Fruit fly (Drosophila melanogaster) whole organism, embryonic: Measurements from ENCODE around the gene Ufl1.

Experiments used
- CG10267 ChIP-seq: fragments of 200-800 bp; sonication (Bioruptor generic); optimal IDR thresholded peaks from 2 replicates; lab custom pipeline; 2018; ENCODE audit warnings: missing biosample characterization, mild to moderate bottlenecking, missing genetic modification characterization, moderate library complexity
- CG11723 ChIP-seq: fragments of 200-800 bp; sonication (Bioruptor generic); optimal IDR thresholded peaks from 2 replicates; lab custom pipeline; 2017; ENCODE audit warnings: missing biosample characterization, mild to moderate bottlenecking, missing genetic modification characterization
- CG13775 ChIP-seq: fragments of 200-800 bp; sonication (Bioruptor generic); optimal IDR thresholded peaks from 3 replicates; lab custom pipeline; 2017; ENCODE audit warnings: missing biosample characterization, mild to moderate bottlenecking, missing genetic modification characterization
- CG15514 ChIP-seq: fragments of 200-800 bp; sonication (Bioruptor generic); optimal IDR thresholded peaks from 3 replicates; lab custom pipeline; 2017; ENCODE audit warnings: missing biosample characterization, missing genetic modification characterization, mild to moderate bottlenecking, moderate library complexity, missing genetic modification reagents
- CG17802 ChIP-seq: fragments of 200-800 bp; sonication (Bioruptor generic); optimal IDR thresholded peaks from 2 replicates; lab custom pipeline; 2018; ENCODE audit warnings: missing biosample characterization, mild to moderate bottlenecking, missing genetic modification characterization, moderate library complexity
- CG17912 ChIP-seq: fragments of 200-800 bp; sonication (Bioruptor generic); optimal IDR thresholded peaks from 2 replicates; lab custom pipeline; 2018; ENCODE audit warnings: missing biosample characterization, mild to moderate bottlenecking, missing genetic modification characterization
- CG2116 ChIP-seq: fragments of 200-800 bp; sonication (Bioruptor generic); optimal IDR thresholded peaks from 3 replicates; lab custom pipeline; 2018; ENCODE audit warnings: missing biosample characterization, mild to moderate bottlenecking, missing genetic modification characterization
- CG2678 ChIP-seq: fragments of 200-800 bp; sonication (Bioruptor generic); optimal IDR thresholded peaks from 3 replicates; lab custom pipeline; 2019; ENCODE audit warnings: missing biosample characterization, mild to moderate bottlenecking, missing genetic modification characterization, moderate library complexity
- CG30020 ChIP-seq: fragments of 200-800 bp; optimal IDR thresholded peaks from 2 replicates; lab custom pipeline; 2019; ENCODE audit warnings: missing biosample characterization, mild to moderate bottlenecking, missing genetic modification characterization, moderate library complexity
- CG3995 ChIP-seq: fragments of 200-800 bp; sonication (Bioruptor generic); optimal IDR thresholded peaks from 3 replicates; lab custom pipeline; 2016; ENCODE audit warnings: missing biosample characterization, missing genetic modification characterization
- CG8290 ChIP-seq, 3 experiments: fragments of 200-800 bp; sonication (Bioruptor generic); optimal IDR thresholded peaks; 2 replicates each; lab custom pipeline; 2016 to 2019; ENCODE audit warnings: missing biosample characterization in 3 of 3, missing genetic modification characterization in 3 of 3, mild to moderate bottlenecking in 2 of 3, moderate library complexity in 1 of 3
- ERR ChIP-seq: fragments of 200-800 bp; sonication (Bioruptor generic); optimal IDR thresholded peaks from 2 replicates; lab custom pipeline; 2016; ENCODE audit warnings: missing biosample characterization, missing genetic modification characterization
- Eip74EF ChIP-seq, 2 experiments: fragments of 200-800 bp in 1 of 2; fragments of >200 bp in 1 of 2; sonication (Bioruptor generic) in 1 of 2; optimal IDR thresholded peaks; 2 replicates each; lab custom pipeline; 2017 to 2019; ENCODE audit warnings: missing biosample characterization in 2 of 2, missing genetic modification characterization in 2 of 2, mild to moderate bottlenecking in 1 of 2, moderate library complexity in 1 of 2
- Ets97D ChIP-seq: fragments of 200-800 bp; sonication (Bioruptor generic); optimal IDR thresholded peaks from 3 replicates; lab custom pipeline; 2016; ENCODE audit warnings: missing biosample characterization, missing genetic modification characterization
- Fer2 ChIP-seq: fragments of 200-800 bp; sonication (Bioruptor generic); optimal IDR thresholded peaks from 2 replicates; lab custom pipeline; 2018; ENCODE audit warnings: missing biosample characterization, mild to moderate bottlenecking, missing genetic modification characterization, moderate library complexity
- HLH4C ChIP-seq: fragments of 200-800 bp; sonication (Bioruptor generic); IDR thresholded peaks from 3 replicates; pipeline ENCODE4 v1.3.6; 2022; ENCODE audit warnings: missing biosample characterization, missing genetic modification characterization; ENCODE audit not compliant: partially characterized antibody
- Med ChIP-seq: fragments of 200-800 bp; sonication (Bioruptor generic); peaks from one replicate; lab custom pipeline; 2016; ENCODE audit warnings: missing biosample characterization, missing genetic modification characterization, mild to moderate bottlenecking, inconsistent platforms, moderate library complexity
- Mrtf ChIP-seq: fragments of 200-800 bp; sonication (Bioruptor generic); IDR thresholded peaks from 3 replicates; pipeline ENCODE4 v1.3.6; 2022; ENCODE audit warnings: missing biosample characterization, missing genetic modification characterization
- NC2α ChIP-seq: fragments of 200-800 bp; sonication (Bioruptor generic); optimal IDR thresholded peaks from 2 replicates; lab custom pipeline; 2016; ENCODE audit warnings: missing biosample characterization, missing genetic modification characterization
- NFAT ChIP-seq: fragments of 200-800 bp; sonication (Bioruptor generic); IDR thresholded peaks from 2 replicates; pipeline ENCODE4 v1.3.6; 2022; ENCODE audit warnings: missing biosample characterization, missing genetic modification characterization
- Opbp ChIP-seq: fragments of 200-800 bp; sonication (Bioruptor generic); IDR thresholded peaks from 3 replicates; pipeline ENCODE4 v1.3.6; 2022; ENCODE audit warnings: missing biosample characterization, missing genetic modification characterization; ENCODE audit not compliant: partially characterized antibody
- Sin3A ChIP-seq: fragments of >200 bp; optimal IDR thresholded peaks from 2 replicates; lab custom pipeline; 2018
- Sry-β ChIP-seq: fragments of 200-800 bp; sonication (Bioruptor generic); optimal IDR thresholded peaks from 2 replicates; lab custom pipeline; 2018; ENCODE audit warnings: missing biosample characterization, mild to moderate bottlenecking, missing genetic modification characterization, moderate library complexity
- Trl ChIP-seq, 3 experiments: fragments of >200 bp in 2 of 3; fragments of 200-800 bp in 1 of 3; sonication (Bioruptor generic) in 1 of 3; optimal IDR thresholded peaks; 2 replicates in 1 of 3; 3 replicates in 2 of 3; lab custom pipeline; 2016 to 2017; ENCODE audit warnings: missing biosample characterization in 1 of 3, missing genetic modification characterization in 1 of 3
- YL-1 ChIP-seq: fragments of 200-800 bp; sonication (Bioruptor generic); optimal IDR thresholded peaks from 3 replicates; lab custom pipeline; 2017; ENCODE audit warnings: missing biosample characterization, mild to moderate bottlenecking, missing genetic modification characterization
- bsh ChIP-seq, 2 experiments: fragments of 200-800 bp; sonication (Bioruptor generic); optimal IDR thresholded peaks; 2 replicates each; lab custom pipeline; 2017 to 2018; ENCODE audit warnings: mild to moderate bottlenecking in 2 of 2, missing biosample characterization in 2 of 2, missing genetic modification characterization in 2 of 2, moderate library complexity in 1 of 2
- da ChIP-seq: fragments of 200-800 bp; sonication (Bioruptor generic); optimal IDR thresholded peaks from 2 replicates; lab custom pipeline; 2016; ENCODE audit warnings: missing biosample characterization, missing genetic modification characterization
- dimm ChIP-seq: fragments of 200-800 bp; sonication (Bioruptor generic); IDR thresholded peaks from 2 replicates; pipeline ENCODE4 v1.3.6; 2022; ENCODE audit warnings: missing biosample characterization, missing genetic modification characterization
- dm ChIP-seq: fragments of 200-800 bp; sonication (Bioruptor generic); optimal IDR thresholded peaks from 3 replicates; lab custom pipeline; 2016; ENCODE audit warnings: missing biosample characterization, missing genetic modification characterization
- grau ChIP-seq: fragments of 200-800 bp; optimal IDR thresholded peaks from 3 replicates; lab custom pipeline; 2019; ENCODE audit warnings: missing biosample characterization, mild to moderate bottlenecking, missing genetic modification characterization, moderate library complexity
- gro ChIP-seq: fragments of 200-800 bp; sonication (Bioruptor generic); optimal IDR thresholded peaks from 2 replicates; lab custom pipeline; 2016; ENCODE audit warnings: missing biosample characterization, missing genetic modification characterization
- jigr1 ChIP-seq: fragments of 200-800 bp; sonication (Bioruptor generic); IDR thresholded peaks from 3 replicates; pipeline ENCODE4 v1.3.6; 2022; ENCODE audit warnings: missing biosample characterization, missing genetic modification characterization
- lov ChIP-seq, 2 experiments: fragments of 200-800 bp in 1 of 2; fragments of >200 bp in 1 of 2; sonication (Bioruptor generic) in 1 of 2; IDR thresholded peaks in 1 of 2; optimal IDR thresholded peaks in 1 of 2; 2 replicates in 1 of 2; 3 replicates in 1 of 2; pipeline versions ENCODE4 v1.3.6 to Lab custom; 2017 to 2022; ENCODE audit warnings: missing biosample characterization in 1 of 2, missing genetic modification characterization in 1 of 2
- nerfin-2 ChIP-seq: fragments of 200-800 bp; sonication (Bioruptor generic); IDR thresholded peaks from 2 replicates; pipeline ENCODE4 v1.3.6; 2022; ENCODE audit warnings: missing biosample characterization, missing genetic modification characterization; ENCODE audit not compliant: partially characterized antibody
- peb ChIP-seq: fragments of 200-800 bp; sonication (Bioruptor generic); IDR thresholded peaks from 2 replicates; pipeline ENCODE4 v1.3.6; 2022; ENCODE audit warnings: missing biosample characterization, missing genetic modification characterization
- pfk ChIP-seq: fragments of 200-800 bp; sonication (Bioruptor generic); optimal IDR thresholded peaks from 2 replicates; lab custom pipeline; 2018; ENCODE audit warnings: missing biosample characterization, mild to moderate bottlenecking, missing genetic modification characterization, moderate library complexity
- psq ChIP-seq: fragments of 200-800 bp; sonication (Bioruptor generic); optimal IDR thresholded peaks from 2 replicates; lab custom pipeline; 2017; ENCODE audit warnings: missing biosample characterization, missing genetic modification characterization
- pum ChIP-seq: fragments of 200-800 bp; sonication (Bioruptor generic); optimal IDR thresholded peaks from 2 replicates; lab custom pipeline; 2016; ENCODE audit warnings: missing biosample characterization, missing genetic modification characterization
- pzg ChIP-seq: fragments of 200-800 bp; sonication (Bioruptor generic); optimal IDR thresholded peaks from 3 replicates; lab custom pipeline; 2018; ENCODE audit warnings: missing biosample characterization, mild to moderate bottlenecking, missing genetic modification characterization, moderate library complexity
- row ChIP-seq: fragments of 200-800 bp; sonication (Bioruptor generic); IDR thresholded peaks from 3 replicates; pipeline ENCODE4 v1.3.6; 2022; ENCODE audit warnings: missing biosample characterization, missing genetic modification characterization
- scrt ChIP-seq: fragments of 200-800 bp; sonication (Bioruptor generic); optimal IDR thresholded peaks from 2 replicates; lab custom pipeline; 2018; ENCODE audit warnings: missing biosample characterization, mild to moderate bottlenecking, missing genetic modification characterization, moderate library complexity
- sd ChIP-seq: fragments of 200-800 bp; sonication (Bioruptor generic); optimal IDR thresholded peaks from 3 replicates; lab custom pipeline; 2018; ENCODE audit warnings: missing biosample characterization, mild to moderate bottlenecking, missing genetic modification characterization, moderate library complexity
- sisA ChIP-seq: fragments of 200-800 bp; sonication (Bioruptor generic); IDR thresholded peaks from 2 replicates; pipeline ENCODE4 v1.3.6; 2022; ENCODE audit warnings: missing biosample characterization, missing genetic modification characterization
- ssp ChIP-seq: fragments of 200-800 bp; sonication (Bioruptor generic); IDR thresholded peaks from 2 replicates; pipeline ENCODE4 v1.3.6; 2022; ENCODE audit warnings: missing biosample characterization, missing genetic modification characterization
- sug ChIP-seq: fragments of 200-800 bp; optimal IDR thresholded peaks from 2 replicates; lab custom pipeline; 2019; ENCODE audit warnings: missing biosample characterization, mild to moderate bottlenecking, missing genetic modification characterization, moderate library complexity
- trh ChIP-seq: fragments of 200-800 bp; sonication (Bioruptor generic); optimal IDR thresholded peaks from 2 replicates; lab custom pipeline; 2016; ENCODE audit warnings: missing biosample characterization, missing genetic modification characterization
- zen ChIP-seq: fragments of 200-800 bp; sonication (Bioruptor generic); optimal IDR thresholded peaks from 3 replicates; lab custom pipeline; 2018; ENCODE audit warnings: missing biosample characterization, mild to moderate bottlenecking, missing genetic modification characterization, moderate library complexity

The Ufl1 gene

DNA sequence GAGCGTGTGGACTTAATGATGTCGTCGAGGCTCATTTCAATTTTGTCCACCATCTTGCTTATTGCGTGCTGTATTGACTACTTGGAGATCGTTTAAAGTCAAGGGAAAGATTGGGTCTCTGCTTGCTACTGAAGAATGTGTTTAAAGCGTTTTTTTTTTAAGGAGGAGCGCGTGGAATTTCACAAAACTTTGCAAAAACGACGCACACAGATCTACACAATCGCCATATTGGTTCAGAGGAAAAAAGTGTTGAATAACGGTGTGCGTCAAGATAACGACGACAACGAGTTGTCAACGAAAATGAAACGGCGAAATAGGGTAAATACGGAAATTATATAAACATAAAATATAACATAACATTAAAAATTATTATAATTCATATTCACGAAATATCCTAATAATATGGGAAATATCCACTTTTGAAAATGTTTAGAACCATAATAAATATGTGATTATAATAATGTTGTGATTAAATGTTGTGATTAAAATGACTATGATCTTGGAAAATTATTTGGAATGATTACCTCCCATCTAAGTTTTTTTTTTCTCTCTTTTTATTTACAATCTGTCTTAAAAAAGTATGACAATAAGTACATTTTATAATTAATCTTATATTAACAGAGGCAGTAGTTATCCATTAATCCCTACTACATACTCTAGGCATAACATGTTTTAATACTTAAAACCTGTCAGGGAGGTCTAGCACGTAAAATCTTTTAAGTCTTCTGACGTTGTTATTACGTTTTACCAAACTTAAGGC is 6.1 kb upstream of the Ufl1 start, which contains the start of gene Ref1 (continued):
- TF ChIP-seq CG2116 (GFP tag; lab: Kevin White, UChicago), result peak; percentile 5
- peak; percentile 98 for TF ChIP-seq CG30020
- TF ChIP-seq pzg (GFP tag; lab: Kevin White, UChicago), result peak; percentile 53
- TF ChIP-seq CG2678 (tag; lab: Kevin White, UChicago), result peak; percentile 5
- peak; percentile 47 for TF ChIP-seq sd (tag; lab: Kevin White, UChicago)
- no peak for TF ChIP-seq Trl (optimal IDR thresholded peaks at IDR 0.05; lab: Kevin White, UChicago)
- TF ChIP-seq Trl (GFP tag; optimal IDR thresholded peaks at IDR 0.05; lab: Kevin White, UChicago), result no peak
- peak; percentile 8 for TF ChIP-seq sug (tag; lab: Kevin White, UChicago)
- no peak for TF ChIP-seq sisA (GFP tag; lab: Robert Waterston, UW)
- peak; percentile 92 for TF ChIP-seq pfk (GFP tag; lab: Kevin White, UChicago)
- TF ChIP-seq CG13775 (GFP tag; lab: Kevin White, UChicago), result no peak
- no peak for TF ChIP-seq Eip74EF (GFP tag; optimal IDR thresholded peaks at IDR 0.05; lab: Kevin White, UChicago)
- TF ChIP-seq CG10267 (tag; lab: Kevin White, UChicago), result peak; percentile 91
- TF ChIP-seq Sin3A (lab: Kevin White, UChicago), result peak; percentile 14
- TF ChIP-seq Sry-β (GFP tag; lab: Kevin White, UChicago), result no peak
- 0 out of 3 replicates have a peak, but pooled peaks have one; percentile 12 for TF ChIP-seq Opbp
- 0 out of 2 replicates have a peak, but pooled peaks have one; percentile 6 for TF ChIP-seq NFAT (GFP tag; lab: Robert Waterston, UW)
- TF ChIP-seq bsh (GFP tag; optimal IDR thresholded peaks at IDR 0.05; lab: Kevin White, UChicago), result no peak
- TF ChIP-seq CG17912 (GFP tag; lab: Kevin White, UChicago), result no peak
- no peak for TF ChIP-seq peb (GFP tag; lab: Robert Waterston, UW)
- no peak for TF ChIP-seq gro (GFP tag; lab: Kevin White, UChicago)
- peak; percentile 76 for TF ChIP-seq CG8290 (GFP tag; optimal IDR thresholded peaks at IDR 0.05; lab: Kevin White, UChicago)
- TF ChIP-seq CG8290 (tag; optimal IDR thresholded peaks at IDR 0.05; lab: Kevin White, UChicago), result peak in 1 of 2 experiments; percentile 24
- TF ChIP-seq NC2α (GFP tag; lab: Kevin White, UChicago), result no peak
- TF ChIP-seq Fer2 (tag; lab: Kevin White, UChicago), result no peak
- no peak for TF ChIP-seq trh (GFP tag; lab: Kevin White, UChicago)
- peak; percentile 50 for TF ChIP-seq Ets97D
- no peak for TF ChIP-seq da (GFP tag; lab: Kevin White, UChicago)
- TF ChIP-seq CG3995 (GFP tag; lab: Kevin White, UChicago), result peak; percentile 14
- peak; percentile 63 for TF ChIP-seq dm
- peak; percentile 91 for TF ChIP-seq CG17802 (tag; lab: Kevin White, UChicago)
- no peak for TF ChIP-seq ERR (GFP tag; lab: Kevin White, UChicago)
- TF ChIP-seq grau, result peak; percentile 4
- TF ChIP-seq Mrtf, result no peak
- TF ChIP-seq row (GFP tag; lab: Robert Waterston, UW), result peak; percentile 77
- no peak for TF ChIP-seq CG15514 (GFP tag; lab: Kevin White, UChicago)
- TF ChIP-seq YL-1 (GFP tag; lab: Kevin White, UChicago), result peak; percentile 93
- peak; percentile 92 for TF ChIP-seq ssp (GFP tag; lab: Robert Waterston, UW)
- no peak for TF ChIP-seq psq (GFP tag; lab: Kevin White, UChicago)
- no peak; the same call in 2 of the 3 replicates for TF ChIP-seq jigr1 (GFP tag; lab: Robert Waterston, UW)
- TF ChIP-seq pum (GFP tag; lab: Kevin White, UChicago), result no peak
- no peak for TF ChIP-seq Med (GFP tag; lab: Kevin White, UChicago)
- TF ChIP-seq CG11723 (GFP tag; lab: Kevin White, UChicago), result peak; percentile 77
- peak; percentile 35 for TF ChIP-seq zen (tag; lab: Kevin White, UChicago)
- TF ChIP-seq nerfin-2 (GFP tag; lab: Robert Waterston, UW), result no peak
- TF ChIP-seq scrt (GFP tag; lab: Kevin White, UChicago), result no peak
- no peak for TF ChIP-seq dimm (GFP tag; lab: Robert Waterston, UW)
- TF ChIP-seq lov (optimal IDR thresholded peaks at IDR 0.05; lab: Kevin White, UChicago), result no peak
- no peak for TF ChIP-seq lov (GFP tag; IDR thresholded peaks at IDR 0.05; lab: Robert Waterston, UW)
- no peak for TF ChIP-seq HLH4C
